Fruit fly (Drosophila melanogaster) whole organism, pupa: ENCODE results near the gene CG31549.

ENCODE experiments used
- CG15710 ChIP-seq: fragments of 200-800 bp; sonication (Bioruptor generic); optimal IDR thresholded peaks from 2 replicates; lab custom pipeline; 2018; ENCODE audit warnings: missing biosample characterization, mild to moderate bottlenecking, missing genetic modification characterization, moderate library complexity
- CG32121 ChIP-seq: fragments of 200-800 bp; sonication (Bioruptor generic); IDR thresholded peaks from 2 replicates; pipeline ENCODE4 v1.3.6; 2022; ENCODE audit warnings: missing biosample characterization, missing genetic modification characterization
- CG8159 ChIP-seq: fragments of 200-800 bp; sonication (Bioruptor generic); optimal IDR thresholded peaks from 3 replicates; lab custom pipeline; 2018; ENCODE audit warnings: missing biosample characterization, mild to moderate bottlenecking, missing genetic modification characterization, moderate library complexity
- Ets98B ChIP-seq: fragments of 200-800 bp; sonication (Bioruptor generic); IDR thresholded peaks from 2 replicates; pipeline ENCODE4 v1.3.6; 2022; ENCODE audit warnings: missing biosample characterization, missing genetic modification characterization
- Pif1B ChIP-seq: fragments of 200-800 bp; sonication (Bioruptor generic); optimal IDR thresholded peaks from 3 replicates; lab custom pipeline; 2016; ENCODE audit warnings: missing biosample characterization, missing genetic modification characterization
- fd96Ca ChIP-seq: fragments of 200-800 bp; sonication (Bioruptor generic); IDR thresholded peaks from 3 replicates; pipeline ENCODE4 v1.3.6; 2022; ENCODE audit warnings: missing biosample characterization, missing genetic modification characterization
- gl ChIP-seq: fragments of 200-800 bp; sonication (Bioruptor generic); optimal IDR thresholded peaks from 2 replicates; lab custom pipeline; 2018; ENCODE audit warnings: missing biosample characterization, mild to moderate bottlenecking, missing genetic modification characterization
- rn ChIP-seq: fragments of 200-800 bp; sonication (Bioruptor generic); IDR thresholded peaks from 2 replicates; pipeline ENCODE4 v1.3.6; 2022; ENCODE audit warnings: missing biosample characterization, missing genetic modification characterization

dm6 chr3R:5633437-5633836 is 1.4 kb downstream of the CG31549 start, which contains the start of gene CG12171:
- TF ChIP-seq Pif1B (GFP tag; lab: Kevin White, UChicago): no peak
- no peak for TF ChIP-seq CG15710 (tag; lab: Kevin White, UChicago)
- no peak for TF ChIP-seq gl (tag; lab: Kevin White, UChicago)
- no peak for TF ChIP-seq CG8159 (tag; lab: Kevin White, UChicago)
- no peak for TF ChIP-seq Ets98B
- no peak for TF ChIP-seq CG32121 (GFP tag; lab: Robert Waterston, UW)
- TF ChIP-seq fd96Ca (GFP tag; lab: Robert Waterston, UW): no peak
- TF ChIP-seq rn (GFP tag; lab: Robert Waterston, UW): no peak
